Fruit fly (Drosophila melanogaster) whole organism, embryonic: Measurements from ENCODE around the gene Actbeta.

Source experiments
- Antp ChIP-seq: fragments of 200-800 bp; sonication (Bioruptor generic); optimal IDR thresholded peaks from 3 replicates; lab custom pipeline; 2016; ENCODE audit warnings: missing biosample characterization, missing genetic modification characterization
- B-H1 ChIP-seq: fragments of 200-800 bp; sonication (Bioruptor generic); IDR thresholded peaks from 3 replicates; pipeline ENCODE4 v1.3.6; 2022; ENCODE audit warnings: missing biosample characterization, missing genetic modification characterization
- BEAF-32 ChIP-seq: fragments of 200-800 bp; sonication (Bioruptor generic); optimal IDR thresholded peaks from 3 replicates; lab custom pipeline; 2017; ENCODE audit warnings: missing biosample characterization, missing genetic modification characterization, mild to moderate bottlenecking, moderate library complexity, missing genetic modification reagents
- Bgb ChIP-seq: fragments of 200-800 bp; sonication (Bioruptor generic); IDR thresholded peaks from 2 replicates; pipeline ENCODE4 v1.3.6; 2022; ENCODE audit warnings: missing biosample characterization, missing genetic modification characterization; ENCODE audit not compliant: partially characterized antibody
- BtbVII ChIP-seq: fragments of 200-800 bp; sonication (Bioruptor generic); optimal IDR thresholded peaks from 3 replicates; lab custom pipeline; 2017; ENCODE audit warnings: missing biosample characterization, mild to moderate bottlenecking, missing genetic modification characterization
- CG11456 ChIP-seq: fragments of 200-800 bp; sonication (Bioruptor generic); IDR thresholded peaks from 3 replicates; pipeline ENCODE4 v1.3.6; 2022; ENCODE audit warnings: missing biosample characterization, missing genetic modification characterization
- CG12104 ChIP-seq: fragments of 200-800 bp; sonication (Bioruptor generic); optimal IDR thresholded peaks from 3 replicates; lab custom pipeline; 2016; ENCODE audit warnings: missing biosample characterization, missing genetic modification characterization
- CG15479 ChIP-seq: fragments of 200-800 bp; sonication (Bioruptor generic); optimal IDR thresholded peaks from 3 replicates; lab custom pipeline; 2019; ENCODE audit warnings: missing biosample characterization, mild to moderate bottlenecking, missing genetic modification characterization, moderate library complexity
- CG16779 ChIP-seq: fragments of 200-800 bp; sonication (Bioruptor generic); IDR thresholded peaks from 2 replicates; pipeline ENCODE4 v1.3.6; 2022; ENCODE audit warnings: missing biosample characterization, missing genetic modification characterization
- CG17186 ChIP-seq: fragments of 200-800 bp; sonication (Bioruptor generic); optimal IDR thresholded peaks from 3 replicates; lab custom pipeline; 2017; ENCODE audit warnings: missing biosample characterization, missing genetic modification reagents, missing genetic modification characterization
- CG17802 ChIP-seq: fragments of 200-800 bp; sonication (Bioruptor generic); optimal IDR thresholded peaks from 2 replicates; lab custom pipeline; 2018; ENCODE audit warnings: missing biosample characterization, mild to moderate bottlenecking, missing genetic modification characterization, moderate library complexity
- CG2129 ChIP-seq: fragments of 200-800 bp; sonication (Bioruptor generic); IDR thresholded peaks from 2 replicates; pipeline ENCODE4 v1.3.6; 2022; ENCODE audit warnings: missing biosample characterization, missing genetic modification characterization; ENCODE audit not compliant: partially characterized antibody
- CG30020 ChIP-seq: fragments of 200-800 bp; optimal IDR thresholded peaks from 2 replicates; lab custom pipeline; 2019; ENCODE audit warnings: missing biosample characterization, mild to moderate bottlenecking, missing genetic modification characterization, moderate library complexity
- CG31441 ChIP-seq: fragments of 200-800 bp; sonication (Bioruptor generic); IDR thresholded peaks from 2 replicates; pipeline ENCODE4 v1.3.6; 2022; ENCODE audit warnings: missing biosample characterization, missing genetic modification characterization
- CG3163 ChIP-seq: fragments of 200-800 bp; sonication (Bioruptor generic); optimal IDR thresholded peaks from 3 replicates; lab custom pipeline; 2016; ENCODE audit warnings: missing biosample characterization, missing genetic modification characterization
- CG32532 ChIP-seq: fragments of 200-800 bp; sonication (Bioruptor generic); IDR thresholded peaks from 2 replicates; pipeline ENCODE4 v1.3.6; 2022; ENCODE audit warnings: missing biosample characterization, missing genetic modification characterization
- CG33557 ChIP-seq: fragments of 200-800 bp; sonication (Bioruptor generic); optimal IDR thresholded peaks from 2 replicates; lab custom pipeline; 2019; ENCODE audit warnings: missing biosample characterization, mild to moderate bottlenecking, missing genetic modification characterization, moderate library complexity
- CG5245 ChIP-seq: fragments of 200-800 bp; sonication (Bioruptor generic); optimal IDR thresholded peaks from 3 replicates; lab custom pipeline; 2016; ENCODE audit warnings: missing biosample characterization, missing genetic modification characterization
- CG7556 ChIP-seq: fragments of 200-800 bp; sonication (Bioruptor generic); optimal IDR thresholded peaks from 2 replicates; lab custom pipeline; 2017; ENCODE audit warnings: missing biosample characterization, mild to moderate bottlenecking, missing genetic modification characterization
- CG7745 ChIP-seq: fragments of 200-800 bp; sonication (Bioruptor generic); optimal IDR thresholded peaks from 2 replicates; lab custom pipeline; 2018; ENCODE audit warnings: missing biosample characterization, mild to moderate bottlenecking, missing genetic modification characterization, moderate library complexity
- CG9215 ChIP-seq: fragments of 200-800 bp; sonication (Bioruptor generic); IDR thresholded peaks from 2 replicates; pipeline ENCODE4 v1.3.6; 2022; ENCODE audit warnings: missing biosample characterization, missing genetic modification characterization
- CG9797 ChIP-seq: fragments of 200-800 bp; sonication (Bioruptor generic); optimal IDR thresholded peaks from 3 replicates; lab custom pipeline; 2018; ENCODE audit warnings: missing biosample characterization, mild to moderate bottlenecking, missing genetic modification characterization
- Eip74EF ChIP-seq, 2 experiments: fragments of 200-800 bp in 1 of 2; fragments of >200 bp in 1 of 2; sonication (Bioruptor generic) in 1 of 2; optimal IDR thresholded peaks; 2 replicates each; lab custom pipeline; 2017 to 2019; ENCODE audit warnings: missing biosample characterization in 2 of 2, missing genetic modification characterization in 2 of 2, mild to moderate bottlenecking in 1 of 2, moderate library complexity in 1 of 2
- HmgD ChIP-seq: fragments of 200-800 bp; sonication (Bioruptor generic); optimal IDR thresholded peaks from 3 replicates; lab custom pipeline; 2016; ENCODE audit warnings: missing biosample characterization, missing genetic modification characterization
- Hr39 ChIP-seq: fragments of >200 bp; optimal IDR thresholded peaks from 2 replicates; lab custom pipeline; 2017
- Med ChIP-seq: fragments of 200-800 bp; sonication (Bioruptor generic); peaks from one replicate; lab custom pipeline; 2016; ENCODE audit warnings: missing biosample characterization, missing genetic modification characterization, mild to moderate bottlenecking, inconsistent platforms, moderate library complexity
- Oaz ChIP-seq: fragments of 200-800 bp; sonication (Bioruptor generic); IDR thresholded peaks from 2 replicates; pipeline ENCODE4 v1.3.6; 2022; ENCODE audit warnings: missing biosample characterization, missing genetic modification characterization
- Rfx ChIP-seq: fragments of 200-800 bp; sonication (Bioruptor generic); IDR thresholded peaks from 2 replicates; pipeline ENCODE4 v1.3.6; 2022; ENCODE audit warnings: missing biosample characterization, missing genetic modification characterization
- Sry-β ChIP-seq: fragments of 200-800 bp; sonication (Bioruptor generic); optimal IDR thresholded peaks from 2 replicates; lab custom pipeline; 2018; ENCODE audit warnings: missing biosample characterization, mild to moderate bottlenecking, missing genetic modification characterization, moderate library complexity
- Sry-δ ChIP-seq: fragments of 200-800 bp; sonication (Bioruptor generic); optimal IDR thresholded peaks from 2 replicates; lab custom pipeline; 2016; ENCODE audit warnings: missing biosample characterization, missing genetic modification characterization
- Usf ChIP-seq: fragments of 200-800 bp; sonication (Bioruptor generic); optimal IDR thresholded peaks from 2 replicates; lab custom pipeline; 2017; ENCODE audit warnings: missing genotype, missing biosample characterization, missing genetic modification characterization
- al ChIP-seq: fragments of 200-800 bp; sonication (Bioruptor generic); IDR thresholded peaks from 2 replicates; pipeline ENCODE4 v1.3.6; 2022; ENCODE audit warnings: missing biosample characterization, missing genetic modification characterization
- caup ChIP-seq: fragments of 200-800 bp; sonication (Bioruptor generic); optimal IDR thresholded peaks from 3 replicates; lab custom pipeline; 2017; ENCODE audit warnings: missing biosample characterization, mild to moderate bottlenecking, missing genetic modification characterization, moderate library complexity; ENCODE audit not compliant: severe bottlenecking
- chinmo ChIP-seq: fragments of 200-800 bp; sonication (Bioruptor generic); IDR thresholded peaks from 4 replicates; pipeline ENCODE4 v1.3.6; 2022; ENCODE audit warnings: missing biosample characterization, missing genetic modification characterization; ENCODE audit not compliant: partially characterized antibody
- dan ChIP-seq: fragments of 200-800 bp; sonication (Bioruptor generic); IDR thresholded peaks from 2 replicates; pipeline ENCODE4 v1.3.6; 2022; ENCODE audit warnings: missing biosample characterization, missing genetic modification characterization
- danr ChIP-seq: fragments of 200-800 bp; sonication (Bioruptor generic); IDR thresholded peaks from 2 replicates; pipeline ENCODE4 v1.3.6; 2022; ENCODE audit warnings: missing biosample characterization, missing genetic modification characterization
- disco-r ChIP-seq: fragments of 200-800 bp; sonication (Bioruptor generic); optimal IDR thresholded peaks from 2 replicates; lab custom pipeline; 2016; ENCODE audit warnings: missing biosample characterization, missing genetic modification characterization
- gsb-n ChIP-seq: fragments of 200-800 bp; sonication (Bioruptor generic); optimal IDR thresholded peaks from 3 replicates; lab custom pipeline; 2018; ENCODE audit warnings: missing biosample characterization, mild to moderate bottlenecking, missing genetic modification characterization
- hbn ChIP-seq: fragments of 200-800 bp; sonication (Bioruptor generic); IDR thresholded peaks from 2 replicates; pipeline ENCODE4 v1.3.6; 2022; ENCODE audit warnings: missing biosample characterization, missing genetic modification characterization; ENCODE audit not compliant: partially characterized antibody
- jigr1 ChIP-seq: fragments of 200-800 bp; sonication (Bioruptor generic); IDR thresholded peaks from 3 replicates; pipeline ENCODE4 v1.3.6; 2022; ENCODE audit warnings: missing biosample characterization, missing genetic modification characterization
- kay ChIP-seq: fragments of 200-800 bp; sonication (Bioruptor generic); optimal IDR thresholded peaks from 2 replicates; lab custom pipeline; 2016; ENCODE audit warnings: missing biosample characterization, missing genetic modification characterization
- knrl ChIP-seq: fragments of 200-800 bp; sonication (Bioruptor generic); IDR thresholded peaks from 3 replicates; pipeline ENCODE4 v1.3.6; 2022; ENCODE audit warnings: missing biosample characterization, missing genetic modification characterization; ENCODE audit not compliant: partially characterized antibody
- lmd ChIP-seq: fragments of 200-800 bp; sonication (Bioruptor generic); IDR thresholded peaks from 2 replicates; pipeline ENCODE4 v1.3.6; 2022; ENCODE audit warnings: missing biosample characterization, missing genetic modification characterization
- otp ChIP-seq: fragments of 200-800 bp; sonication (Bioruptor generic); IDR thresholded peaks from 3 replicates; pipeline ENCODE4, ENCODE4 v1.3.6; 2022; ENCODE audit warnings: missing biosample characterization, missing genetic modification characterization
- psq ChIP-seq: fragments of 200-800 bp; sonication (Bioruptor generic); optimal IDR thresholded peaks from 2 replicates; lab custom pipeline; 2017; ENCODE audit warnings: missing biosample characterization, missing genetic modification characterization
- row ChIP-seq: fragments of 200-800 bp; sonication (Bioruptor generic); IDR thresholded peaks from 3 replicates; pipeline ENCODE4 v1.3.6; 2022; ENCODE audit warnings: missing biosample characterization, missing genetic modification characterization
- sens ChIP-seq: fragments of 200-800 bp; sonication (Bioruptor generic); peaks from one replicate; lab custom pipeline; 2016; ENCODE audit warnings: missing biosample characterization, missing genetic modification characterization
- shn ChIP-seq: fragments of 200-800 bp; sonication (Bioruptor generic); optimal IDR thresholded peaks from 3 replicates; lab custom pipeline; 2016; ENCODE audit warnings: missing biosample characterization, missing genetic modification characterization
- unc-4 ChIP-seq: fragments of 200-800 bp; sonication (Bioruptor generic); IDR thresholded peaks from 2 replicates; pipeline ENCODE4 v1.3.6; 2022; ENCODE audit warnings: missing biosample characterization, missing genetic modification characterization; ENCODE audit not compliant: partially characterized antibody
- vvl ChIP-seq: fragments of 200-800 bp; sonication (Bioruptor generic); IDR thresholded peaks from 2 replicates; pipeline ENCODE4 v1.3.6; 2022; ENCODE audit warnings: missing biosample characterization, missing genetic modification characterization

Gene Actbeta

DNA sequence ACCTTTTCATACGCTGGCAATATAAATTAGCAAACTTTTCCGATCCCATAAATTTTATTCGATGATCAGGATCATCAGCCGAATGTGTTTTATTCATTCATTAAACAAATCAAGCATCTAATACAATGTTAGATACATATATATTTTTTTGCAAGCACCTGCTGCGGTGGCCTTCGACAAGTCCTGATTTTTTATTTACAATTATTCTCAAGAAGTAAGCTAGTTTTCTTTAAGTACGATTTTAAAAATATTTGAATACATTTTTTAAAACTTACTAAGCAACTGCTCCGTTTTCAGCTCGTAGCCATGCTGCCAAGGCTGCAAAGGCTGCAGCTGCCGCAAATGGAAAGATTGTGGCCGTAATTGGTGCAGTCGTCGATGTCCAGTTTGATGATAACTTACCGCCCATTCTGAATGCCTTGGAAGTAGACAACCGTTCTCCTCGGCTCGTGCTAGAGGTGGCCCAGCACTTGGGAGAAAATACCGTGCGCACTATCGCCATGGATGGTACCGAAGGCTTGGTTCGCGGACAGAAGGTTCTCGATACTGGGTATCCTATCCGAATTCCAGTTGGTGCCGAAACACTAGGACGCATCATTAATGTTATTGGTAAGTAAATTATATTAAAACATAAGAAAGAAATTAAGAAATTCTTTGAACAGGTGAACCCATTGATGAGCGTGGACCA lies 51.8 kb downstream of the Actbeta start:
- TF ChIP-seq sens (GFP tag; lab: Kevin White, UChicago) (peak; percentile 76), lmd (GFP tag; lab: Robert Waterston, UW) (no peak), unc-4 (GFP tag; lab: Robert Waterston, UW) (no peak), Med (GFP tag; lab: Kevin White, UChicago) (peak; percentile 68), BEAF-32 (GFP tag; lab: Kevin White, UChicago) (peak; percentile 57), Usf (GFP tag; lab: Kevin White, UChicago) (no peak), chinmo (GFP tag; lab: Robert Waterston, UW) (no peak), CG7745 (no peak), shn (GFP tag; lab: Kevin White, UChicago) (no peak), dan (GFP tag; lab: Robert Waterston, UW) (no peak), Antp (GFP tag; lab: Kevin White, UChicago) (no peak), CG7556 (GFP tag; lab: Kevin White, UChicago) (no peak), CG30020 (tag; lab: Kevin White, UChicago) (peak; percentile 69), CG31441 (GFP tag; lab: Robert Waterston, UW) (no peak), CG2129 (peak; percentile 28; the same call in 1 of the 2 replicates), kay (GFP tag; lab: Kevin White, UChicago) (no peak), row (GFP tag; lab: Robert Waterston, UW) (peak; percentile 30; the same call in 1 of the 3 replicates), Eip74EF (GFP tag; optimal IDR thresholded peaks at IDR 0.05; lab: Kevin White, UChicago) (no peak), CG16779 (GFP tag; lab: Robert Waterston, UW) (no peak), CG33557 (GFP tag; lab: Kevin White, UChicago) (no peak), Oaz (GFP tag; lab: Robert Waterston, UW) (no peak), Hr39 (no peak), caup (GFP tag; lab: Kevin White, UChicago) (no peak), Sry-δ (GFP tag; lab: Kevin White, UChicago) (peak; percentile 54), Bgb (GFP tag; lab: Robert Waterston, UW) (peak; percentile 53; the same call in 1 of the 2 replicates), gsb-n (tag; lab: Kevin White, UChicago) (no peak), B-H1 (GFP tag; lab: Robert Waterston, UW) (no peak)

DNA sequence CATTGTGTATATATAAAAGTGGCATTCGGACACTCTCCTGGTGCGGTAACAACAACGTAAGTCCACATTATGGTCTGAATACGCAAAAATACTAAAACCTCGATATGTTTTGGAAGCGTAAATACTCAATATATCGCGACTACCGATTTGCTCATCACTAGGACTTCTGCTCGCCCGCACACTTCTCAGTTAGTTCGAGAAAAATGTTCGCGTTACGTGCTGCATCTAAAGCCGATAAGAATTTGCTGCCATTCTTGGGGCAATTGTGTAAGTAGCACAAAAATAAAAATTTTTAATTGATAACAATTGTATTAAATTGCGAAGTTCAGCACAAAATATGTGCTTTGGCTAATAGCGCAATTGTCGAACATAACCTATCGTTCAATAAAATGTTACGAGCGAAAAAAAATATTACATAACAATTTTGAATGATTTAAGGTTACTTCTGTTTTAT lies 52.9 kb downstream of the Actbeta start, which contains the start of gene CG11076:
CG11076 (minus strand) TSS at position 71 of the 454 bp plus-strand sequence.
- no peak for TF ChIP-seq Sry-β (GFP tag; lab: Kevin White, UChicago)
- TF ChIP-seq CG32532 (GFP tag; lab: Robert Waterston, UW), result no peak
- TF ChIP-seq CG17186 (GFP tag; lab: Kevin White, UChicago), result peak; percentile 54
- TF ChIP-seq CG12104 (GFP tag; lab: Kevin White, UChicago), result no peak
- peak; percentile 94 for TF ChIP-seq CG17802 (tag; lab: Kevin White, UChicago)
- no peak; the same call in 1 of the 3 replicates for TF ChIP-seq knrl
- TF ChIP-seq HmgD, result no peak
- no peak for TF ChIP-seq BtbVII (GFP tag; lab: Kevin White, UChicago)
- peak; percentile 76 for TF ChIP-seq BEAF-32 (GFP tag; lab: Kevin White, UChicago)
- TF ChIP-seq otp (GFP tag; lab: Robert Waterston, UW), result no peak
- TF ChIP-seq CG9797 (GFP tag; lab: Kevin White, UChicago), result no peak
- TF ChIP-seq CG3163 (GFP tag; lab: Kevin White, UChicago), result no peak
- no peak for TF ChIP-seq danr (GFP tag; lab: Robert Waterston, UW)
- no peak for TF ChIP-seq CG15479
- TF ChIP-seq disco-r, result no peak
- no peak for TF ChIP-seq CG5245 (GFP tag; lab: Kevin White, UChicago)
- TF ChIP-seq CG11456 (GFP tag; lab: Robert Waterston, UW), result no peak
- TF ChIP-seq Med (GFP tag; lab: Kevin White, UChicago), result peak; percentile 93
- no peak for TF ChIP-seq psq (GFP tag; lab: Kevin White, UChicago)
- TF ChIP-seq vvl (GFP tag; lab: Robert Waterston, UW), result no peak
- no peak for TF ChIP-seq jigr1 (GFP tag; lab: Robert Waterston, UW)
- no peak for TF ChIP-seq Rfx (GFP tag; lab: Robert Waterston, UW)
- TF ChIP-seq CG9215 (GFP tag; lab: Robert Waterston, UW), result no peak
- TF ChIP-seq al (GFP tag; lab: Robert Waterston, UW), result no peak
- no peak for TF ChIP-seq hbn (GFP tag; lab: Robert Waterston, UW)
